Worm (Caenorhabditis elegans) whole organism, early embryonic: Measurements from ENCODE around the gene mtm-5.

Source experiments
- B0310.2 ChIP-seq: sonication (generic microtip); optimal IDR thresholded peaks from 2 replicates; lab custom pipeline; 2016; ENCODE audit warnings: mild to moderate bottlenecking, missing genetic modification characterization, missing compliant biosample characterization
- ama-1 ChIP-seq: fragments of 150-350 bp; optimal IDR thresholded peaks from 2 replicates; lab custom pipeline; 2014
- hmbx-1 ChIP-seq: sonication (generic microtip); optimal IDR thresholded peaks from 2 replicates; lab custom pipeline; 2016; ENCODE audit warnings: mild to moderate bottlenecking, missing genetic modification characterization, missing compliant biosample characterization

ce11 chrX:5218323-5218722 is 24.9 kb downstream of the mtm-5 start:
- TF ChIP-seq ama-1, result no peak
- no peak for TF ChIP-seq hmbx-1 (tag; lab: Kevin White, UChicago)
- no peak for TF ChIP-seq B0310.2 (tag; lab: Kevin White, UChicago)
